Fruit fly (Drosophila melanogaster) whole organism, embryonic: Measurements from ENCODE around the gene miple1.

Experiments used
- B-H2 ChIP-seq: fragments of 200-800 bp; sonication (Bioruptor generic); optimal IDR thresholded peaks from 2 replicates; lab custom pipeline; 2018; ENCODE audit warnings: missing biosample characterization, mild to moderate bottlenecking, missing genetic modification characterization
- CG10431 ChIP-seq: fragments of 200-800 bp; sonication (Bioruptor generic); optimal IDR thresholded peaks from 3 replicates; lab custom pipeline; 2018; ENCODE audit warnings: missing biosample characterization, mild to moderate bottlenecking, missing genetic modification characterization
- CG11695 ChIP-seq: fragments of 200-800 bp; sonication (Bioruptor generic); IDR thresholded peaks from 3 replicates; pipeline ENCODE4 v1.3.6; 2022; ENCODE audit warnings: missing biosample characterization, missing genetic modification characterization
- CG1233 ChIP-seq: fragments of 200-800 bp; sonication (Bioruptor generic); optimal IDR thresholded peaks from 4 replicates; lab custom pipeline; 2018; ENCODE audit warnings: missing biosample characterization, mild to moderate bottlenecking, missing genetic modification characterization
- CG12942 ChIP-seq: fragments of 200-800 bp; sonication (Bioruptor generic); optimal IDR thresholded peaks from 3 replicates; lab custom pipeline; 2016; ENCODE audit warnings: missing biosample characterization, missing genetic modification characterization
- CG13296 ChIP-seq: fragments of 200-800 bp; sonication (Bioruptor generic); optimal IDR thresholded peaks from 3 replicates; lab custom pipeline; 2018; ENCODE audit warnings: missing biosample characterization, mild to moderate bottlenecking, missing genetic modification characterization
- CG13424 ChIP-seq: fragments of 200-800 bp; sonication (Bioruptor generic); optimal IDR thresholded peaks from 2 replicates; lab custom pipeline; 2019; ENCODE audit warnings: missing biosample characterization, mild to moderate bottlenecking, missing genetic modification characterization, moderate library complexity
- CG14050 ChIP-seq: fragments of 200-800 bp; sonication (Bioruptor generic); IDR thresholded peaks from 3 replicates; pipeline ENCODE4 v1.3.6; 2022; ENCODE audit warnings: missing biosample characterization, missing genetic modification characterization
- CG14710 ChIP-seq: fragments of 200-800 bp; sonication (Bioruptor generic); optimal IDR thresholded peaks from 3 replicates; lab custom pipeline; 2019; ENCODE audit warnings: missing biosample characterization, mild to moderate bottlenecking, missing genetic modification characterization, moderate library complexity
- CG15011 ChIP-seq: fragments of 200-800 bp; sonication (Bioruptor generic); optimal IDR thresholded peaks from 3 replicates; lab custom pipeline; 2018; ENCODE audit warnings: missing biosample characterization, mild to moderate bottlenecking, missing genetic modification characterization
- CG15073 ChIP-seq: fragments of 200-800 bp; sonication (Bioruptor generic); optimal IDR thresholded peaks from 2 replicates; lab custom pipeline; 2016; ENCODE audit warnings: missing biosample characterization, missing genetic modification characterization
- CG17328 ChIP-seq: fragments of 200-800 bp; sonication (Bioruptor generic); IDR thresholded peaks from 2 replicates; pipeline ENCODE4 v1.3.6; 2022; ENCODE audit warnings: missing biosample characterization, missing genetic modification characterization
- CG17361 ChIP-seq: fragments of 200-800 bp; sonication (Bioruptor generic); IDR thresholded peaks from 3 replicates; pipeline ENCODE4 v1.3.6; 2022; ENCODE audit warnings: missing biosample characterization, missing genetic modification characterization
- CG17829 ChIP-seq: fragments of 200-800 bp; optimal IDR thresholded peaks from 2 replicates; lab custom pipeline; 2019; ENCODE audit warnings: missing biosample characterization, mild to moderate bottlenecking, missing genetic modification characterization, moderate library complexity
- CG18011 ChIP-seq: fragments of 200-800 bp; sonication (Bioruptor generic); optimal IDR thresholded peaks from 2 replicates; lab custom pipeline; 2017; ENCODE audit warnings: missing biosample characterization, missing genetic modification characterization, mild to moderate bottlenecking, moderate library complexity, missing genotype
- CG18476 ChIP-seq: fragments of 200-800 bp; sonication (Bioruptor generic); optimal IDR thresholded peaks from 2 replicates; lab custom pipeline; 2016; ENCODE audit warnings: missing biosample characterization, mild to moderate bottlenecking, missing genetic modification characterization
- CG18764 ChIP-seq: fragments of 200-800 bp; sonication (Bioruptor generic); optimal IDR thresholded peaks from 3 replicates; lab custom pipeline; 2016; ENCODE audit warnings: missing biosample characterization, missing genetic modification characterization
- CG31388 ChIP-seq: fragments of 200-800 bp; sonication (Bioruptor generic); optimal IDR thresholded peaks from 2 replicates; lab custom pipeline; 2016; ENCODE audit warnings: missing biosample characterization, missing genetic modification characterization
- CG3726 ChIP-seq: fragments of 200-800 bp; sonication (Bioruptor generic); IDR thresholded peaks from 3 replicates; pipeline ENCODE4, ENCODE4 v1.3.6; 2022; ENCODE audit warnings: missing biosample characterization, missing genetic modification characterization
- CG4404 ChIP-seq: fragments of 200-800 bp; sonication (Bioruptor generic); IDR thresholded peaks from 2 replicates; pipeline ENCODE4 v1.3.6; 2022; ENCODE audit warnings: missing biosample characterization, missing genetic modification characterization
- CG6175 ChIP-seq: fragments of 200-800 bp; sonication (Bioruptor generic); IDR thresholded peaks from 3 replicates; pipeline ENCODE4 v1.3.6; 2022; ENCODE audit warnings: missing biosample characterization, missing genetic modification characterization
- CG6272 ChIP-seq: fragments of 200-800 bp; sonication (Bioruptor generic); IDR thresholded peaks from 2 replicates; pipeline ENCODE4 v1.3.6; 2022; ENCODE audit warnings: missing biosample characterization, missing genetic modification characterization
- CG8944 ChIP-seq: fragments of 200-800 bp; sonication (Bioruptor generic); optimal IDR thresholded peaks from 3 replicates; lab custom pipeline; 2016; ENCODE audit warnings: missing biosample characterization, missing genetic modification characterization
- Chrac-16 ChIP-seq: fragments of 200-800 bp; sonication (Bioruptor generic); optimal IDR thresholded peaks from 3 replicates; lab custom pipeline; 2016; ENCODE audit warnings: missing biosample characterization, missing genetic modification characterization
- D19B ChIP-seq: fragments of 200-800 bp; sonication (Bioruptor generic); optimal IDR thresholded peaks from 2 replicates; lab custom pipeline; 2017; ENCODE audit warnings: missing biosample characterization, mild to moderate bottlenecking, missing genetic modification characterization
- Eip74EF ChIP-seq, 2 experiments: fragments of 200-800 bp in 1 of 2; fragments of >200 bp in 1 of 2; sonication (Bioruptor generic) in 1 of 2; optimal IDR thresholded peaks; 2 replicates each; lab custom pipeline; 2017 to 2019; ENCODE audit warnings: missing biosample characterization in 2 of 2, missing genetic modification characterization in 2 of 2, mild to moderate bottlenecking in 1 of 2, moderate library complexity in 1 of 2
- Fer3 ChIP-seq: fragments of 200-800 bp; sonication (Bioruptor generic); optimal IDR thresholded peaks from 2 replicates; lab custom pipeline; 2018; ENCODE audit warnings: missing biosample characterization, mild to moderate bottlenecking, missing genetic modification characterization, moderate library complexity
- HLHmδ ChIP-seq: fragments of 200-800 bp; sonication (Bioruptor generic); optimal IDR thresholded peaks from 2 replicates; lab custom pipeline; 2018; ENCODE audit warnings: missing biosample characterization, mild to moderate bottlenecking, missing genetic modification characterization, moderate library complexity
- Kr ChIP-seq: fragments of 200-800 bp; sonication (Bioruptor generic); optimal IDR thresholded peaks from 2 replicates; lab custom pipeline; 2017; ENCODE audit warnings: missing biosample characterization, mild to moderate bottlenecking, missing genetic modification characterization
- Sry-β ChIP-seq: fragments of 200-800 bp; sonication (Bioruptor generic); optimal IDR thresholded peaks from 2 replicates; lab custom pipeline; 2018; ENCODE audit warnings: missing biosample characterization, mild to moderate bottlenecking, missing genetic modification characterization, moderate library complexity
- Taf1 ChIP-seq: fragments of 200-800 bp; sonication (Bioruptor generic); IDR thresholded peaks from 2 replicates; pipeline ENCODE4 v1.3.6; 2022; ENCODE audit warnings: missing biosample characterization, missing genetic modification characterization
- abd-A ChIP-seq: fragments of 200-800 bp; sonication (Bioruptor generic); optimal IDR thresholded peaks from 3 replicates; lab custom pipeline; 2019; ENCODE audit warnings: missing biosample characterization, mild to moderate bottlenecking, missing genetic modification characterization, moderate library complexity
- aop ChIP-seq: fragments of 200-800 bp; sonication (Bioruptor generic); IDR thresholded peaks from 2 replicates; pipeline ENCODE4 v1.3.6; 2022; ENCODE audit warnings: missing biosample characterization, missing genetic modification characterization
- btn ChIP-seq: fragments of 200-800 bp; sonication (Bioruptor generic); optimal IDR thresholded peaks from 2 replicates; lab custom pipeline; 2016; ENCODE audit warnings: missing biosample characterization, missing genetic modification characterization
- chn ChIP-seq: fragments of 200-800 bp; sonication (Bioruptor generic); optimal IDR thresholded peaks from 2 replicates; lab custom pipeline; 2016; ENCODE audit warnings: missing biosample characterization, missing genetic modification characterization
- emc ChIP-seq: fragments of 200-800 bp; sonication (Bioruptor generic); optimal IDR thresholded peaks from 2 replicates; lab custom pipeline; 2016; ENCODE audit warnings: missing biosample characterization, missing genetic modification characterization
- fu2 ChIP-seq: fragments of 200-800 bp; sonication (Bioruptor generic); optimal IDR thresholded peaks from 2 replicates; lab custom pipeline; 2016; ENCODE audit warnings: missing biosample characterization, missing genetic modification characterization
- hb ChIP-seq: fragments of 200-800 bp; sonication (Bioruptor generic); IDR thresholded peaks from 3 replicates; pipeline ENCODE4 v1.3.6; 2022; ENCODE audit warnings: missing biosample characterization, missing genetic modification characterization; ENCODE audit not compliant: partially characterized antibody
- knrl ChIP-seq: fragments of 200-800 bp; sonication (Bioruptor generic); IDR thresholded peaks from 3 replicates; pipeline ENCODE4 v1.3.6; 2022; ENCODE audit warnings: missing biosample characterization, missing genetic modification characterization; ENCODE audit not compliant: partially characterized antibody
- p53 ChIP-seq: fragments of 200-800 bp; sonication (Bioruptor generic); optimal IDR thresholded peaks from 2 replicates; lab custom pipeline; 2016; ENCODE audit warnings: missing biosample characterization, missing genetic modification characterization
- pnt ChIP-seq: fragments of 200-800 bp; sonication (Bioruptor generic); optimal IDR thresholded peaks from 3 replicates; lab custom pipeline; 2016; ENCODE audit warnings: missing biosample characterization, missing genetic modification characterization
- prd ChIP-seq, 3 experiments: fragments of >200 bp in 2 of 3; fragments of 200-800 bp in 1 of 3; sonication (Bioruptor generic) in 1 of 3; optimal IDR thresholded peaks in 2 of 3; IDR thresholded peaks in 1 of 3; 2 replicates in 2 of 3; 3 replicates in 1 of 3; pipeline versions ENCODE4 v1.3.6 to Lab custom; 2017 to 2022; ENCODE audit warnings: missing biosample characterization in 1 of 3, missing genetic modification characterization in 1 of 3
- pzg ChIP-seq: fragments of 200-800 bp; sonication (Bioruptor generic); optimal IDR thresholded peaks from 3 replicates; lab custom pipeline; 2018; ENCODE audit warnings: missing biosample characterization, mild to moderate bottlenecking, missing genetic modification characterization, moderate library complexity
- seq ChIP-seq: fragments of 200-800 bp; sonication (Bioruptor generic); IDR thresholded peaks from 2 replicates; pipeline ENCODE4 v1.3.6; 2022; ENCODE audit warnings: missing biosample characterization, missing genetic modification characterization
- slbo ChIP-seq: fragments of 200-800 bp; sonication (Bioruptor generic); IDR thresholded peaks from 2 replicates; pipeline ENCODE4 v1.3.6; 2022; ENCODE audit warnings: missing biosample characterization, missing genetic modification characterization
- slou ChIP-seq: fragments of 200-800 bp; sonication (Bioruptor generic); optimal IDR thresholded peaks from 3 replicates; lab custom pipeline; 2016; ENCODE audit warnings: missing biosample characterization, missing genetic modification characterization
- sob ChIP-seq: fragments of 200-800 bp; sonication (Bioruptor generic); IDR thresholded peaks from 2 replicates; pipeline ENCODE4 v1.3.6; 2022; ENCODE audit warnings: missing biosample characterization, missing genetic modification characterization
- zf30C ChIP-seq: fragments of 200-800 bp; sonication (Bioruptor generic); optimal IDR thresholded peaks from 3 replicates; lab custom pipeline; 2018; ENCODE audit warnings: missing biosample characterization, mild to moderate bottlenecking, missing genetic modification characterization

miple1 gene

dm6 chr3L:223019-223902 is 43.8 kb upstream of the miple1 start, which contains the start of the genes pyx and CG33229 (continued):
- TF ChIP-seq Fer3 (tag; lab: Kevin White, UChicago) (peak; percentile 86), p53 (GFP tag; lab: Kevin White, UChicago) (no peak), seq (GFP tag; lab: Robert Waterston, UW) (peak; percentile 71; the same call in 1 of the 2 replicates), prd (optimal IDR thresholded peaks at IDR 0.05; lab: Kevin White, UChicago) (no peak), prd (GFP tag; IDR thresholded peaks at IDR 0.05; lab: Robert Waterston, UW) (peak; percentile 83), CG18476 (peak; percentile 100), chn (GFP tag; lab: Kevin White, UChicago) (peak; percentile 84), Kr (GFP tag; lab: Kevin White, UChicago) (no peak), HLHmδ (GFP tag; lab: Kevin White, UChicago) (no peak), pnt (GFP tag; lab: Kevin White, UChicago) (peak; percentile 67), emc (GFP tag; lab: Kevin White, UChicago) (peak; percentile 57), CG3726 (GFP tag; lab: Robert Waterston, UW) (0 out of 3 replicates have a peak, but pooled peaks have one; percentile 56), CG18764 (peak; percentile 77), CG6272 (GFP tag; lab: Robert Waterston, UW) (peak; percentile 77), knrl (GFP tag; lab: Robert Waterston, UW) (no peak), CG13424 (tag; lab: Kevin White, UChicago) (peak; percentile 87), CG12942 (peak; percentile 85), CG8944 (GFP tag; lab: Kevin White, UChicago) (peak; percentile 81), B-H2 (GFP tag; lab: Kevin White, UChicago) (peak; percentile 93), CG4404 (GFP tag; lab: Robert Waterston, UW) (peak; percentile 80), CG17829 (tag; lab: Kevin White, UChicago) (peak; percentile 71), CG6175 (peak; percentile 61; the same call in 1 of the 3 replicates), CG14050 (GFP tag; lab: Robert Waterston, UW) (peak; percentile 68), CG13296 (GFP tag; lab: Kevin White, UChicago) (peak; percentile 77), aop (GFP tag; lab: Robert Waterston, UW) (peak; percentile 70), CG1233 (peak; percentile 85), CG18011 (GFP tag; lab: Kevin White, UChicago) (peak; percentile 57), Eip74EF (GFP tag; optimal IDR thresholded peaks at IDR 0.05; lab: Kevin White, UChicago) (no peak), CG15073 (peak; percentile 51), Sry-β (no peak), CG11695 (GFP tag; lab: Robert Waterston, UW) (peak; percentile 69; the same call in 1 of the 3 replicates), Taf1 (no peak; the same call in 1 of the 2 replicates), slbo (GFP tag; lab: Robert Waterston, UW) (peak; percentile 93), zf30C (GFP tag; lab: Kevin White, UChicago) (peak; percentile 93), CG17328 (GFP tag; lab: Robert Waterston, UW) (peak; percentile 45; the same call in 1 of the 2 replicates), CG15011 (GFP tag; lab: Kevin White, UChicago) (peak; percentile 57), CG14710 (tag; lab: Kevin White, UChicago) (peak; percentile 77), hb (GFP tag; lab: Robert Waterston, UW) (no peak), D19B (GFP tag; lab: Kevin White, UChicago) (peak; percentile 78), CG31388 (GFP tag; lab: Kevin White, UChicago) (peak; percentile 63), sob (peak; percentile 86), btn (peak; percentile 35), pzg (GFP tag; lab: Kevin White, UChicago) (peak; percentile 57), Chrac-16 (peak; percentile 89), abd-A (no peak), CG17361 (peak; percentile 95), CG10431 (GFP tag; lab: Kevin White, UChicago) (peak; percentile 78), slou (GFP tag; lab: Kevin White, UChicago) (peak; percentile 76), fu2 (GFP tag; lab: Kevin White, UChicago) (peak; percentile 89)
